Fruit fly (Drosophila melanogaster): ENCODE results near the gene btn.
A peak's percentile ranks its signal among the peaks of the same experiment; 100 is the strongest.

btn gene

DNA sequence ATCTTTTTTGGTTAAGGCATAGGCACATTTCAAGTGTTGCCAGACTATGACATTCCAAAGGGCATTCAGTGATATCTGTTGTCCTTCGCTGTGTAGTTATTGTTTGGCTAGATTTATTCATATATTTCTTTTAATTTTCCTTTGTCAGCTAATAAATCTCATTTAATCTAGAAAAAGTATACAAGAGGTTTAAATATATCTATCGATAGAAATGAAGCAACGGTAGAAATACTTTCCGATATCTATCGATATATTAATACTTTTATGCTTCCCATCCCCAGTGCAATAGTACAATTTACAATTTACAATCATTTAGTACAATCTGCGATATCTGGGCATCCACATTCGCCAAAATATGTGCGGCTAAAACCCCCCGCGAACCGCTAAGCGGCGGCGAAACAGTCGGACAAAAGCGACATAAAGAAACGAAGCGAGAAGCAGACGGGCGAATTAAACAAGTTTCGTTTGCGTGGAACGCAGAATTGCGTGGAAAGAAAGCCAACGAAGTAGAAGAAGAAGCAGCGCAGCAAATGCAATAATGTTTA lies 1.1 kb upstream of the btn start, which contains the start of gene Efa6 (continued):
- TF ChIP-seq repo (GFP tag; optimal IDR thresholded peaks at IDR 0.05) (no peak), Hsf (GFP tag; optimal IDR thresholded peaks at IDR 0.05) (peak; percentile 57), h (optimal IDR thresholded peaks at IDR 0.05) (no peak), pzg (GFP tag; optimal IDR thresholded peaks at IDR 0.05) (peak; percentile 81), pb (GFP tag; optimal IDR thresholded peaks at IDR 0.05) (peak; percentile 4), CG15514 (GFP tag; optimal IDR thresholded peaks at IDR 0.05) (peak; percentile 94), CG3847 (GFP tag; IDR thresholded peaks at IDR 0.05) (peak; percentile 79), sug (tag; optimal IDR thresholded peaks at IDR 0.05) (peak; percentile 99), disco-r (GFP tag; optimal IDR thresholded peaks at IDR 0.05) (no peak), CG3163 (GFP tag; optimal IDR thresholded peaks at IDR 0.05) (no peak), abd-A (tag; optimal IDR thresholded peaks at IDR 0.05) (peak; percentile 76), Drgx (GFP tag; IDR thresholded peaks at IDR 0.05) (no peak), MESR4 (GFP tag; optimal IDR thresholded peaks at IDR 0.05) (peak; percentile 88), psq (GFP tag; optimal IDR thresholded peaks at IDR 0.05) (peak; percentile 18), zfh1 (GFP tag; IDR thresholded peaks at IDR 0.05) (no peak), CG16813 (GFP tag; IDR thresholded peaks at IDR 0.05; ENCODE audit: partially characterized antibody) (peak; percentile 94), CG3995 (GFP tag; optimal IDR thresholded peaks at IDR 0.05) (peak; percentile 95), Max (GFP tag; optimal IDR thresholded peaks at IDR 0.05) (peak; percentile 64), unpg (GFP tag; optimal IDR thresholded peaks at IDR 0.05) (peak; percentile 48), HmgZ (tag; optimal IDR thresholded peaks at IDR 0.05) (peak; percentile 74), Atf3 (GFP tag; optimal IDR thresholded peaks at IDR 0.05) (no peak), Dp (GFP tag; optimal IDR thresholded peaks at IDR 0.05) (peak; percentile 93), org-1 (GFP tag; optimal IDR thresholded peaks at IDR 0.05) (no peak), lab (GFP tag; optimal IDR thresholded peaks at IDR 0.05) (peak; percentile 58), ro (GFP tag; IDR thresholded peaks at IDR 0.05) (no peak), ap (GFP tag; IDR thresholded peaks at IDR 0.05) (no peak), gcm2 (GFP tag; optimal IDR thresholded peaks at IDR 0.05) (no peak), Fer1 (GFP tag; optimal IDR thresholded peaks at IDR 0.05) (peak; percentile 40), Dek (tag; optimal IDR thresholded peaks at IDR 0.05) (peak; percentile 37), CG2199 (GFP tag; IDR thresholded peaks at IDR 0.05) (no peak), CG1602 (GFP tag; optimal IDR thresholded peaks at IDR 0.05) (peak; percentile 31), Sox102F (GFP tag; optimal IDR thresholded peaks at IDR 0.05) (no peak), Deaf1 (tag; optimal IDR thresholded peaks at IDR 0.05) (peak; percentile 37), CG7271 (tag; optimal IDR thresholded peaks at IDR 0.05) (no peak), ato (GFP tag; IDR thresholded peaks at IDR 0.05; ENCODE audit: partially characterized antibody) (peak; percentile 66; the same call in 1 of the 2 replicates), ERR (GFP tag; optimal IDR thresholded peaks at IDR 0.05) (peak; percentile 26), eve (GFP tag; optimal IDR thresholded peaks at IDR 0.05) (no peak), mam (GFP tag; optimal IDR thresholded peaks at IDR 0.05) (peak; percentile 68), lola (GFP tag; optimal IDR thresholded peaks at IDR 0.05) (peak in 1 of 3 experiments; percentile 42)

DNA sequence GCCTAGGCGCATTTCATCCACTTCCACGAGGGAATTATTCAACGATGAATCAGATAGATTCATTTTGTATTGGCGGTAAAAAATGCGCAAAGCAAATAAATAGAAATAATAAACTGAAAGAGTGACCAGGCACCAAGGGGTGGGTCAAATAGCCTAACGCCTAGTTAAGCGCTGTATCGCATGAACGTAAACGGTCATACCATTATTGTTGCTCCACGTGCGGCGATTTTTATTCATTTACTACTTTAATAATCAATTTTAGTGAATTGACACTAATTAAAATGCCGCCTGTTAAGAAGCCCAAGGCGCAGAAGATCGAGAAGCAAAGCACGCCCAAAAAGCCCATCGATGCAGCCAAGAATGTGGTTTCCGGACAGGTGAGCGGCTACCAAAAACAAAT lies 1.8 kb downstream of the btn start, which contains the start of the genes CG33107 and CG6937:
TSS of gene CG33107 (minus strand) at position 137 of the 400 bp plus-strand sequence.
TSS of gene CG6937 (plus strand) at position 192 of the 400 bp plus-strand sequence.
- TF ChIP-seq CG15514 (GFP tag; optimal IDR thresholded peaks at IDR 0.05) (peak; percentile 35), nmo (GFP tag; optimal IDR thresholded peaks at IDR 0.05) (peak; percentile 11), CG34376 (GFP tag; optimal IDR thresholded peaks at IDR 0.05) (peak; percentile 0), Opbp (GFP tag; IDR thresholded peaks at IDR 0.05; ENCODE audit: partially characterized antibody) (0 out of 3 replicates have a peak, but pooled peaks have one; percentile 48), CG9797 (GFP tag; optimal IDR thresholded peaks at IDR 0.05) (peak; percentile 82), eve (GFP tag; optimal IDR thresholded peaks at IDR 0.05) (no peak), Fer1 (GFP tag; optimal IDR thresholded peaks at IDR 0.05) (peak; percentile 4), tgo (GFP tag; IDR thresholded peaks at IDR 0.05) (no peak), pros (GFP tag; optimal IDR thresholded peaks at IDR 0.05) (no peak), hkb (optimal IDR thresholded peaks at IDR 0.05) (peak; percentile 21), hkb (GFP tag; IDR thresholded peaks at IDR 0.05) (no peak), dpn (GFP tag; optimal IDR thresholded peaks at IDR 0.05) (no peak), MBD-R2 (GFP tag; IDR thresholded peaks at IDR 0.05) (peak; percentile 83), cwo (GFP tag; optimal IDR thresholded peaks at IDR 0.05) (no peak), Xrp1 (GFP tag; IDR thresholded peaks at IDR 0.05) (no peak), run (tag; optimal IDR thresholded peaks at IDR 0.05) (no peak), CTCF (GFP tag; optimal IDR thresholded peaks at IDR 0.05) (peak; percentile 15)

Measured in whole organism, embryonic.